Worm (Caenorhabditis elegans): ENCODE measurements around the gene xpc-1.

- TF ChIP-seq egl-27 (tag; optimal IDR thresholded peaks at IDR 0.05) = no peak
- TF ChIP-seq ztf-4 (tag; optimal IDR thresholded peaks at IDR 0.05) = no peak
- TF ChIP-seq dmd-4 (tag; optimal IDR thresholded peaks at IDR 0.05) = no peak
- no peak for TF ChIP-seq skn-1 (tag; optimal IDR thresholded peaks at IDR 0.05)
- no peak for TF ChIP-seq lin-39 (tag; optimal IDR thresholded peaks at IDR 0.05)
These were observed 33.3 kb upstream of the xpc-1 start, which contains the start of gene tdpo-1 for ce11 chrIV:1959554-1959953.

Measured in whole organism, L2 larva.